Worm (Caenorhabditis elegans) whole organism, dauer: Measurements from ENCODE around the gene C29E4.11.
"Not testable (repeated sequence)": the region's sequence is repeated elsewhere in the genome, so short reads cannot be mapped to it uniquely, and the experiment has no call there.

Experiments used
- unc-62 ChIP-seq: sonication (generic microtip); optimal IDR thresholded peaks from 2 replicates; lab custom pipeline; 2017; ENCODE audit warnings: missing biosample characterization, missing genetic modification reagents, missing genetic modification characterization

The C29E4.11 gene

DNA sequence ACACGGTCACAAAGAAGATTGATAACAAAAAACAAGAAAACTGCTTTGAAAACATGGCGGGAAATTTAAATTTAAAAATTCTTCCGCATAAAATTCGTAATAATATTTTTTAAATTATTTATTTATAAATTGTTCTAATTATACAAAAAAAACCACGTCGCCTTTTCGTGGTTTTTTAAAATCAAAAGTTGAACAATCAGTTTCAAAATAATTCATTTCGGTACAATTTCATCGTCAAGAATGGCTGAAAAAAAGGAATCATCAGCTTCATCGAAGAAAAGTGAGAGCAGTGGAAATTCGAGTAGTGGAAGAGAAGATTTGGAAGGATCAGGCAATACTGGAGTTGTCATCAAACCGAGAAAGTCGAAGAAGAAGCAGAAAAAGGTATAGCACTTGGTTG is 11.2 kb upstream of the C29E4.11 start, which contains the start of the genes F54H12.8 and F54H12.7:
Gene F54H12.8, minus strand, starts transcription at position 101 of the 400 bp plus-strand sequence.
Gene F54H12.7, plus strand, starts transcription at position 229 of the 400 bp plus-strand sequence.
- TF ChIP-seq unc-62 (GFP tag; lab: Kevin White, UChicago) = no peak

DNA sequence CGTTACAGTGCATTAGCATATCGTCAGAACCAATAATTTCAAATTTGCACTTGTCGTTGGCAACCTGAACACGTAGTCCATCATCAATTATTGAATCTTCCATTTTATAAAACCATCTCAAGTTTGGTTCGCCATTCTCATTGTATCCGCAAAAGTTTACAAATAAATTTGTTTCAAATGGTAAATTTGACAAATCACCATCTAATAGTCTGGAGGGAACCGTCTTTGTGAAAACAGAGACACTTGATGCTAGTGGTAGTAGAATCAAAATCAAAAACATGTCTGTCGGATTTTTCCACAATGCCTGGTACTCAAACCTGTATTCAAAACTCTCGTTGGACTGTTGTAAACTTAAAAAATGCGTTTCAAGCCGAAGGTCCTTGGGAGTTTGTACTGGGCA is 6.4 kb upstream of the C29E4.11 start, which contains the start of gene F54H12.2:
Gene F54H12.2, plus strand, starts transcription at position 301 of the 400 bp plus-strand sequence.
- TF ChIP-seq unc-62 (GFP tag; lab: Kevin White, UChicago) = not testable (repeated sequence)

ce11 chrIII:7962641-7963040 is 4.7 kb upstream of the C29E4.11 start, which contains the start of gene F54H12.4:
F54H12.4 (minus strand) TSS chrIII:7962741.
- not testable (repeated sequence) for TF ChIP-seq unc-62 (GFP tag; lab: Kevin White, UChicago)

DNA sequence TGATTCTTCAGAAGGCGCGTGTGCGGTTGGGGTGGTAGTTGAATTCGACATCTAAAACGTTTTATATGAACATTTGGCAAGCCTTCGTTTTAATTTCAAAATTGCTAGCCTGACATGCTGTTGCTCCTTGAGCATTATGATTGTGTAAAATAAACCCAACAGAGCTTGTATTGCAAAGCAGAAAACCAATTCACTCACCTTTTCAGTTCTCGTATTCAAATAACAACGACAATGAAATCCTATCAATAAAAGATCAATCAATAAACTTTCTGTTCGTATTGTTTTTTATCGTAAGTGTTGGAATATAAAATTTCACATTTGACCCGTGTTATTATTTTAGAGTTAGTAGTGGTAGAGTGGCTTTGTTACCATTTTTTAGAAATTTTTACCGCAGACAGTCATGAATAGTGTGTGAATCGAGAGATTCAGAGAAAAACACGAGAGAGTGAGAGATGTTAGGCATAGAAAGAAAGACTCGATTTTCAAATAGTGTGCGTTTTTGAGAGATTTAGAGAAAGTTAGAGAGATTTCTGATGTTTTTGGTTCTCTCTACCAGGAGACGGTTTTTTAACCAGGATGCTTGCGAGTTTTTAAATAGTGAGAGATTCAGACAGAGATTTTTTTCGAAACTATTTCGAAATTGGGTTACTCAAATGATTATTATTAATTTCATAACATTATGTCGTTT is 1.2 kb upstream of the C29E4.11 start, which contains the start of gene F54H12.10:
Gene F54H12.10, minus strand, starts transcription at position 51 of the 688 bp plus-strand sequence.
- not testable (repeated sequence) for TF ChIP-seq unc-62 (GFP tag; lab: Kevin White, UChicago)

DNA sequence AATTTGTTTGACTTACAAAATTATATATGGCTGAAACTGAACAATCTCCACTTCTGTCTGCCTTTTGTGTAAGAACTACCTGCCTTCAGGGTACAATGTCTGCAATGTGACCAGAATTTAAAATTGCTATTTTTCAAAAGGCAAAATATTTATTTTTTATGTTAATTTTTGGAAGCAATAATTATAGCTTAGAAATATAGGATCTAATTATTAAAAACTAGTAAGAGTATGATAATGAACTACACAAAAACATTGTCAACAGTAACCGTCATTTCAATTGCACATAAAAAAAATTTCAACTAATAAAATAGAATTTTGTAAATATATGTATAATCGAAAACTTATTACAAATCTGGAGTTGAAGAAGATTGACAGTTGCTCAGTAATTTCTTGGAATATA is 949 bp downstream of the C29E4.11 start, which contains the start of gene C29E4.9:
Gene C29E4.9, minus strand, starts transcription at position 101 of the 400 bp plus-strand sequence.
- no peak for TF ChIP-seq unc-62 (GFP tag; lab: Kevin White, UChicago)

- no peak for TF ChIP-seq unc-62 (GFP tag; lab: Kevin White, UChicago)
Measured at ce11 chrIII:7953208-7953607, 4.7 kb downstream of the C29E4.11 start, which contains the start of gene let-754. let-754 (minus strand) TSS chrIII:7953308.

DNA sequence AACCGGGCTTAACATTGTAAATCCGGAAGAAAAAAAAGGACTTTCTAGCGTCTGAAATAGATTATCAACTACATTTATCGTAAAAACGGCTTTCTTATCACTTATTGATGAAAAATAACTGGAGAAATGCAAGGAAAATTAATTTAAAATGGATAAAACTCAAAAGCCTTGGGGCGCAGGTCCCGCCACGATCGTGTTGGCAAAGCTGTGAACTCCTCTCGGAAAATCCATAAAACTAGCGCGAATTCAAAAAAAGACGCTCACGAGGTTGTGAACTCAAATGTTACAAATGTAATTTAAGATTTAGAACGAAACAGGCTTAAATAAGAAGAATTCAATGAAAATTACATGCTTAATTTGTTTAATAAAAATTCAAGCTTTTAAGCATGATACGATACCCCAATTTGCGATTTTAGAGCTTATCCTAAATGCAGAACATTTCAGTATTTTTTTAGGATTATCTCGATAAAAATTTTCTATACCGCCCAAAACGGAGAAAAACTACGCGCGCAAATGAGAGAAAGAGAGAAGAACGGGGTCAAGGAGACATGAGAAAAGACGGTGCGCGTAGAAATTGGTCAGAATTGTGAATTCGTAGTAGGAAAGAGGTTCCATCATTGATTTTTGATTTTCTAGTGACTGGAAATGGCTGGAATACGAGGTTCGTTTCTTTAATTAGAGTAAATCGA is 5.7 kb downstream of the C29E4.11 start, which contains the start of gene C29E4.15:
Gene C29E4.15, plus strand, starts transcription at position 547 of the 689 bp plus-strand sequence.
- no peak for TF ChIP-seq unc-62 (GFP tag; lab: Kevin White, UChicago)

ce11 chrIII:7950447-7950846 is 7.5 kb downstream of the C29E4.11 start:
- no peak for TF ChIP-seq unc-62 (GFP tag; lab: Kevin White, UChicago)

- TF ChIP-seq unc-62 (GFP tag; lab: Kevin White, UChicago) = no peak
Measured at ce11 chrIII:7948802-7949201, 9.1 kb downstream of the C29E4.11 start, which contains the start of gene col-90. col-90 (plus strand) TSS chrIII:7948838.

DNA sequence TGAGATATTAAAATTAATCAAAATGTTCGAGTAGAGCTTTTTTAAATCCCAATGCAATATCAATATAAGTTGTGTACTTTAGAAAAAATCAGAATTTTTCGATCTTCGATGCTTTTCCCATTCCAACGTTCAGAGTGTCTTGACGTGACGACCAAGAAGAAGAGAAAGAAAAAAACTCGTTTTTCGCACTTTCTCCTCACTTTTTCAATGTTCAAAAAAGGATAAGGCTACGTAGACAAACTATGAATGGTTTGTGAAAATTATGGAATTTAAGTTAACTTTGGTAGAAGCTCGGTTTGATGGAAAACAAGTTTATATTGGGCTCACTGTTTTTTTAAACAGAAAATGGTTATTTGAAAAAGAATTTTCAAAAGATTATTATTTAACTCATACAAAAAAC is 10.2 kb downstream of the C29E4.11 start:
- TF ChIP-seq unc-62 (GFP tag; lab: Kevin White, UChicago) = no peak

- no peak for TF ChIP-seq unc-62 (GFP tag; lab: Kevin White, UChicago)
Measured at ce11 chrIII:7946968-7947491, 10.9 kb downstream of the C29E4.11 start, which contains the start of gene gsto-1. gsto-1 (minus strand) TSS chrIII:7947018.

ce11 chrIII:7941417-7941816 is 16.5 kb downstream of the C29E4.11 start, which contains the start of gene kle-2:
kle-2 (plus strand) TSS chrIII:7941717.
- TF ChIP-seq unc-62 (GFP tag; lab: Kevin White, UChicago) = no peak

DNA sequence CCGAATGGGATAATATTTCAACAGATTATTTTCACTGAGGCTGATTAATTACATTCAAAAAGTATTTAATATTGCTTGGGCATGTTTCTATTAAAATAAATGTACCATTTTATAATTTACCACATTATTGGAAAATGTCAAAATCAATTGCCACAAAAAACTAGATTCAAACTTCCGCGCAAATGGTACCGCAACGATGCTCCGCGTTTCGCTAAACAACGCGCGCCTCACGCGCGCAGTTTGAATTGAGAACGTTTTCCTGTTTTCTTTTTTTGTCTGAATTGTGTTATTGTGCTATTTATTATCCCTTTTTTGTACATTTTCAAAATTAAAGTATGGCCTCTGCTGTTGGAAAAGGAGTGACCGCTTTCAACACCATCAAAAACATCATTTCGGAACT is 17.1 kb downstream of the C29E4.11 start, which contains the start of gene C29E4.12:
Gene C29E4.12, plus strand, starts transcription at position 333 of the 400 bp plus-strand sequence.
- no peak for TF ChIP-seq unc-62 (GFP tag; lab: Kevin White, UChicago)

DNA sequence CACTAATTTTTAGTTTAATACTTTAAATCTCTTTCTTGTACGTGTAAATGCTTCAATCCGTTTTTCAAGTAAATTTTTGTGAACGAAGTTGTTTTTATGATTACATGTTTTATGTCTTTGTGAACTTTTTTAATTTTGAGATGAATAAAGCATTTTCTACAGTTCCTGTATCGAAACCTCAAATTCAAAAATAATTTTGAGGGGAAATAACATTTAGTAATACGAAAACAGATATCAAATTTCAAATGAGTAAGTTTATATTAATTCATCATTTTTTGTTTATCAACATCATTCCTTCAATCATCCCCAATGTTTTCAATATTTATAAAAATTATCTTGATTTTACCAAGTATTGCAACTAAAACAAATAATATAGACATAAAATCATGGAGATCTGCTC is 20.4 kb downstream of the C29E4.11 start, which contains the start of gene C29E4.10:
Gene C29E4.10, plus strand, starts transcription at position 301 of the 400 bp plus-strand sequence.
- no peak for TF ChIP-seq unc-62 (GFP tag; lab: Kevin White, UChicago)

- TF ChIP-seq unc-62 (GFP tag; lab: Kevin White, UChicago) = no peak
Measured at ce11 chrIII:7933235-7933634, 24.7 kb downstream of the C29E4.11 start, which contains the start of gene ran-2. ran-2 (plus strand) TSS chrIII:7933535.
